Worm (Caenorhabditis elegans) whole organism, late embryonic: ENCODE results near the gene F01F1.15.

Experiments
- C38D4.7 ChIP-seq: fragments of 200-800 bp; sonication (Bioruptor generic); optimal IDR thresholded peaks from 2 replicates; lab custom pipeline; 2018; ENCODE audit warnings: mild to moderate bottlenecking, missing genetic modification characterization, moderate library complexity, missing compliant biosample characterization
- F13H6.1 ChIP-seq: sonication (generic microtip); optimal IDR thresholded peaks from 2 replicates; lab custom pipeline; 2016; ENCODE audit warnings: missing genetic modification characterization, missing compliant biosample characterization
- Y22D7AL.16 ChIP-seq: sonication (generic microtip); optimal IDR thresholded peaks from 2 replicates; lab custom pipeline; 2016; ENCODE audit warnings: missing genetic modification characterization, missing compliant biosample characterization
- ahr-1 ChIP-seq: sonication (generic microtip); optimal IDR thresholded peaks from 2 replicates; lab custom pipeline; 2016; ENCODE audit warnings: missing genetic modification characterization, missing compliant biosample characterization
- ama-1 ChIP-seq: fragments of 150-350 bp; optimal IDR thresholded peaks from 2 replicates; lab custom pipeline; 2014
- ceh-18 ChIP-seq: sonication (generic microtip); optimal IDR thresholded peaks from 2 replicates; lab custom pipeline; 2016; ENCODE audit warnings: missing genetic modification characterization, missing compliant biosample characterization
- ceh-22 ChIP-seq: sonication (generic microtip); optimal IDR thresholded peaks from 2 replicates; lab custom pipeline; 2017; ENCODE audit warnings: missing biosample characterization, missing genetic modification characterization
- ceh-48 ChIP-seq: sonication (generic microtip); optimal IDR thresholded peaks from 2 replicates; lab custom pipeline; 2016; ENCODE audit warnings: missing genetic modification characterization, inconsistent platforms, missing compliant biosample characterization
- ceh-9 ChIP-seq: sonication (generic microtip); optimal IDR thresholded peaks from 2 replicates; lab custom pipeline; 2016; ENCODE audit warnings: mild to moderate bottlenecking, missing genetic modification characterization, inconsistent platforms, missing compliant biosample characterization
- elt-2 ChIP-seq: sonication (generic microtip); optimal IDR thresholded peaks from 2 replicates; lab custom pipeline; 2016; ENCODE audit warnings: missing genetic modification reagents, missing genetic modification characterization, missing compliant biosample characterization
- elt-4 ChIP-seq: sonication (generic microtip); optimal IDR thresholded peaks from 2 replicates; lab custom pipeline; 2016; ENCODE audit warnings: missing genetic modification characterization, missing compliant biosample characterization
- ets-4 ChIP-seq: sonication (generic microtip); optimal IDR thresholded peaks from 2 replicates; lab custom pipeline; 2016; ENCODE audit warnings: missing genetic modification characterization, missing compliant biosample characterization
- fax-1 ChIP-seq: sonication (generic microtip); optimal IDR thresholded peaks from 2 replicates; lab custom pipeline; 2016; ENCODE audit warnings: missing genotype, missing genetic modification characterization, missing compliant biosample characterization
- gmeb-2 ChIP-seq: sonication (generic microtip); optimal IDR thresholded peaks from 2 replicates; lab custom pipeline; 2016; ENCODE audit warnings: missing genetic modification characterization, inconsistent platforms, missing compliant biosample characterization
- hlh-15 ChIP-seq: sonication (generic microtip); optimal IDR thresholded peaks from 2 replicates; lab custom pipeline; 2016; ENCODE audit warnings: missing genetic modification characterization, missing compliant biosample characterization
- hlh-6 ChIP-seq: sonication (generic microtip); optimal IDR thresholded peaks from 2 replicates; lab custom pipeline; 2016; ENCODE audit warnings: missing genotype, missing genetic modification characterization, missing compliant biosample characterization
- hlh-8 ChIP-seq: sonication (generic microtip); optimal IDR thresholded peaks from 2 replicates; lab custom pipeline; 2016; ENCODE audit warnings: missing genotype, missing genetic modification characterization, missing compliant biosample characterization
- lim-6 ChIP-seq: sonication (generic microtip); optimal IDR thresholded peaks from 2 replicates; lab custom pipeline; 2016; ENCODE audit warnings: missing genetic modification characterization, missing compliant biosample characterization
- lin-11 ChIP-seq: fragments of 200-800 bp; sonication (Bioruptor generic); optimal IDR thresholded peaks from 2 replicates; lab custom pipeline; 2018; ENCODE audit warnings: mild to moderate bottlenecking, missing genetic modification characterization, missing compliant biosample characterization
- madf-2 ChIP-seq: sonication (generic microtip); optimal IDR thresholded peaks from 2 replicates; lab custom pipeline; 2017; ENCODE audit warnings: missing genetic modification characterization, missing compliant biosample characterization
- nfya-1 ChIP-seq: sonication (generic microtip); optimal IDR thresholded peaks from 2 replicates; lab custom pipeline; 2017; ENCODE audit warnings: missing genetic modification characterization, mild to moderate bottlenecking, missing compliant biosample characterization, antibody characterized with exemption, moderate library complexity
- nhr-11 ChIP-seq: fragments of 150-350 bp; optimal IDR thresholded peaks from 2 replicates; lab custom pipeline; 2014; ENCODE audit warnings: missing biosample characterization, missing genetic modification characterization
- odd-2 ChIP-seq: sonication (generic microtip); optimal IDR thresholded peaks from 2 replicates; lab custom pipeline; 2017; ENCODE audit warnings: antibody characterized with exemption, mild to moderate bottlenecking, missing genetic modification characterization, missing compliant biosample characterization
- pag-3 ChIP-seq: sonication (generic microtip); optimal IDR thresholded peaks from 2 replicates; lab custom pipeline; 2016; ENCODE audit warnings: missing compliant biosample characterization, missing genetic modification characterization, borderline replicate concordance
- pha-2 ChIP-seq: sonication (generic microtip); optimal IDR thresholded peaks from 2 replicates; lab custom pipeline; 2017; ENCODE audit warnings: mild to moderate bottlenecking, missing genetic modification characterization, missing compliant biosample characterization
- pha-4 ChIP-seq: fragments of 150-350 bp; optimal IDR thresholded peaks from 2 replicates; lab custom pipeline; 2018; ENCODE audit warnings: missing biosample characterization, missing genetic modification reagents, missing genetic modification characterization
- pros-1 ChIP-seq: fragments of 150-350 bp; optimal IDR thresholded peaks from 2 replicates; lab custom pipeline; 2014; ENCODE audit warnings: missing biosample characterization, missing genetic modification reagents, missing genetic modification characterization
- ref-2 ChIP-seq: sonication (generic microtip); optimal IDR thresholded peaks from 2 replicates; lab custom pipeline; 2016; ENCODE audit warnings: missing genetic modification characterization, missing compliant biosample characterization
- rnt-1 ChIP-seq: sonication (generic microtip); optimal IDR thresholded peaks from 2 replicates; lab custom pipeline; 2016; ENCODE audit warnings: missing genetic modification characterization, missing compliant biosample characterization
- sdc-2 ChIP-seq: sonication (generic microtip); optimal IDR thresholded peaks from 2 replicates; lab custom pipeline; 2016; ENCODE audit warnings: missing genotype, missing genetic modification characterization, missing compliant biosample characterization
- tbx-7 ChIP-seq: sonication (generic microtip); optimal IDR thresholded peaks from 2 replicates; lab custom pipeline; 2016; ENCODE audit warnings: missing genotype, missing genetic modification characterization, missing compliant biosample characterization
- ttx-3 ChIP-seq: sonication (generic microtip); optimal IDR thresholded peaks from 2 replicates; lab custom pipeline; 2016; ENCODE audit warnings: missing genetic modification reagents, missing genetic modification characterization, missing compliant biosample characterization
- unc-3 ChIP-seq, 2 experiments: fragments of 200-800 bp in 1 of 2; sonication (Bioruptor generic) in 1 of 2; sonication (generic microtip) in 1 of 2; conservative IDR thresholded peaks in 1 of 2; optimal IDR thresholded peaks in 1 of 2; 2 replicates each; pipeline versions ENCODE4 v1.3.6 to Lab custom; 2016 to 2022; ENCODE audit warnings: missing compliant biosample characterization in 2 of 2, missing genetic modification characterization in 2 of 2, missing genetic modification reagents in 1 of 2
- unc-55 ChIP-seq: sonication (generic microtip); optimal IDR thresholded peaks from 2 replicates; lab custom pipeline; 2017; ENCODE audit warnings: missing biosample characterization, missing genetic modification reagents, missing genetic modification characterization
- unc-86 ChIP-seq: sonication (generic microtip); optimal IDR thresholded peaks from 2 replicates; lab custom pipeline; 2016; ENCODE audit warnings: missing genetic modification characterization, missing compliant biosample characterization
- zip-5 ChIP-seq: sonication (generic microtip); optimal IDR thresholded peaks from 2 replicates; lab custom pipeline; 2016; ENCODE audit warnings: missing genetic modification characterization, missing compliant biosample characterization
- ztf-16 ChIP-seq: sonication (generic microtip); optimal IDR thresholded peaks from 2 replicates; lab custom pipeline; 2017; ENCODE audit warnings: missing genetic modification characterization, missing compliant biosample characterization

F01F1.15 gene

ce11 chrIII:5840815-5841573 is 28.3 kb downstream of the F01F1.15 start:
- TF ChIP-seq rnt-1 (tag; lab: Kevin White, UChicago) (no peak), ahr-1 (tag; lab: Kevin White, UChicago) (no peak), pha-4 (tag; lab: Kevin White, UChicago) (no peak), hlh-8 (tag; lab: Kevin White, UChicago) (no peak)

- no peak for TF ChIP-seq pha-2 (tag; lab: Kevin White, UChicago)
- TF ChIP-seq Y22D7AL.16 (tag; lab: Kevin White, UChicago) = no peak
- no peak for TF ChIP-seq pros-1 (tag; lab: Kevin White, UChicago)
- TF ChIP-seq zip-5 (tag; lab: Kevin White, UChicago) = no peak
- peak; percentile 0 for TF ChIP-seq sdc-2
These were observed 29.1 kb downstream of the F01F1.15 start for ce11 chrIII:5840277-5840676.

- TF ChIP-seq unc-3 (GFP tag; conservative IDR thresholded peaks at IDR 0.05; lab: Robert Waterston, UW) = no peak
- TF ChIP-seq unc-3 (tag; optimal IDR thresholded peaks at IDR 0.05; lab: Kevin White, UChicago) = no peak
- no peak for TF ChIP-seq lim-6
- no peak for TF ChIP-seq tbx-7 (tag; lab: Kevin White, UChicago)
- no peak for TF ChIP-seq ets-4 (tag; lab: Kevin White, UChicago)
These were observed 29.7 kb downstream of the F01F1.15 start for ce11 chrIII:5839598-5839997.

DNA sequence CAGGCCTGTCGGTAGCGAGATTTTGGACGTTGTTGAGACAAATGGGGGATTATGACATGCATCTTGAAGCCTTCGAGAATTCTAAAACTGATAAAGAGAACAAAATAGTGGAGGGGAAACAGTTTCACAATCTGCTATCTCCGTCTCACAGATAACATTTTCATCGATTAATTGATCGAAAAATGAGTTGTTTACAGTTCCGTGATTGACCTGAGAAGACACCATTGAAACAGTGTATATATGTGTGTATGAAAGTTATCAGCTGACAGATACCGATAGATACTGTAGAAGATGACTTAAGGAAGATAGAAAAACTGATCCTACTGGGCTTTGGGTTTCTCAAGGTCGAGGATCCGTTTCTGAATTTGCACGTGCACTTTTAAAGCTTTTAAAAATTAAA is 30.2 kb downstream of the F01F1.15 start:
- TF ChIP-seq lim-6 = no peak
- no peak for TF ChIP-seq rnt-1 (tag; lab: Kevin White, UChicago)
- peak; percentile 23 for TF ChIP-seq elt-2 (tag; lab: Kevin White, UChicago)
- TF ChIP-seq ztf-16 (tag; lab: Kevin White, UChicago) = no peak
- no peak for TF ChIP-seq Y22D7AL.16 (tag; lab: Kevin White, UChicago)
- TF ChIP-seq ama-1 (lab: Kevin White, UChicago) = no peak
- TF ChIP-seq F13H6.1 = no peak

ce11 chrIII:5838159-5839046 is 30.9 kb downstream of the F01F1.15 start:
- TF ChIP-seq Y22D7AL.16 (tag; lab: Kevin White, UChicago) (no peak), ref-2 (no peak), rnt-1 (tag; lab: Kevin White, UChicago) (peak; percentile 9), unc-55 (peak; percentile 14), ceh-18 (peak; percentile 39), ets-4 (tag; lab: Kevin White, UChicago) (peak; percentile 13)

ce11 chrIII:5836816-5837215 is 32.5 kb downstream of the F01F1.15 start, which contains the start of gene W04D12.1:
W04D12.1 (plus strand) TSS chrIII:5836926.
- TF ChIP-seq ceh-18 (no peak), C38D4.7 (GFP tag; lab: Kevin White, UChicago) (peak; percentile 18), sdc-2 (peak; percentile 7), nfya-1 (tag; lab: Kevin White, UChicago) (peak; percentile 4), ceh-48 (tag; lab: Kevin White, UChicago) (no peak)

DNA sequence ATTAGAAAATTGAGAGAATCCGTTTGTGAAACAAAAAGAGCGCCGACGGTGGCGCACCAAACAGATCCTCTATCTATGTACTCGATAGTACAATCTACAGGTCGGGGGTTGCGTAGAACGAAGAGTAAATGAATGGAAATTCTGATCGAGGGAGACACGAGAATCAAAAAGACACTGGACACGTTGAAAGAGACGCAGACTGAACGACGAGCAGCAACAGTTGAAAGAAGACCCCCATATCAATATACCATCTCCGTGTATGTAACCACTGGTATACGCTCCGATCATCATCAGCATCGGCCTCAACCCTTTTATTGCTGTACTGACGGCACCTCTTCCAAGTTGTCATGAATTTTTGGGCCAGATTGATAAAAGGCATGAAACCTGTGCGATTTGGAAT is 33.1 kb downstream of the F01F1.15 start:
- TF ChIP-seq elt-4 (tag; lab: Kevin White, UChicago) = no peak
- no peak for TF ChIP-seq hlh-15 (tag; lab: Kevin White, UChicago)
- TF ChIP-seq hlh-6 (tag; lab: Kevin White, UChicago) = no peak
- TF ChIP-seq ceh-22 (tag; lab: Kevin White, UChicago) = no peak
- TF ChIP-seq unc-3 (GFP tag; conservative IDR thresholded peaks at IDR 0.05; lab: Robert Waterston, UW) = no peak
- no peak for TF ChIP-seq unc-3 (tag; optimal IDR thresholded peaks at IDR 0.05; lab: Kevin White, UChicago)
- TF ChIP-seq lin-11 (tag; lab: Kevin White, UChicago) = no peak
- TF ChIP-seq ttx-3 = no peak
- TF ChIP-seq nhr-11 = no peak
- TF ChIP-seq odd-2 (tag; lab: Kevin White, UChicago) = no peak
- TF ChIP-seq madf-2 (tag; lab: Kevin White, UChicago) = no peak
- TF ChIP-seq unc-55 = no peak
- no peak for TF ChIP-seq ets-4 (tag; lab: Kevin White, UChicago)
- TF ChIP-seq gmeb-2 (tag; lab: Kevin White, UChicago) = no peak
- TF ChIP-seq ceh-9 (tag; lab: Kevin White, UChicago) = no peak
- no peak for TF ChIP-seq fax-1
- no peak for TF ChIP-seq pag-3
- TF ChIP-seq unc-86 (tag; lab: Kevin White, UChicago) = no peak
